Worm (Caenorhabditis elegans) whole organism, mixed stage, embryonic: ENCODE data around the gene dop-3.

Source experiments
- bed-3 ChIP-seq: fragments of 200-800 bp; sonication (Bioruptor generic); optimal IDR thresholded peaks from 3 replicates; lab custom pipeline; 2018; ENCODE audit warnings: mild to moderate bottlenecking, missing genetic modification characterization, moderate library complexity, missing compliant biosample characterization
- cnd-1 ChIP-seq: fragments of 200-800 bp; sonication (Bioruptor generic); optimal IDR thresholded peaks from 2 replicates; lab custom pipeline; 2018; ENCODE audit warnings: mild to moderate bottlenecking, missing genetic modification characterization, missing compliant biosample characterization
- drap-1 ChIP-seq: fragments of 200-800 bp; sonication (Bioruptor generic); optimal IDR thresholded peaks from 3 replicates; lab custom pipeline; 2018; ENCODE audit warnings: mild to moderate bottlenecking, missing genetic modification characterization, missing compliant biosample characterization
- elt-1 ChIP-seq: sonication (generic microtip); optimal IDR thresholded peaks from 2 replicates; lab custom pipeline; 2017; ENCODE audit warnings: missing genetic modification characterization, mild to moderate bottlenecking, missing compliant biosample characterization, antibody characterized with exemption, moderate library complexity, borderline replicate concordance; ENCODE audit not compliant: insufficient read depth
- elt-3 ChIP-seq: fragments of 150-350 bp; optimal IDR thresholded peaks from 2 replicates; lab custom pipeline; 2014; ENCODE audit warnings: missing biosample characterization, missing genetic modification characterization
- lin-13 ChIP-seq: fragments of 150-350 bp; optimal IDR thresholded peaks from 2 replicates; lab custom pipeline; 2014; ENCODE audit warnings: missing biosample characterization, missing genetic modification characterization
- lsy-2 ChIP-seq: fragments of 150-350 bp; optimal IDR thresholded peaks from 2 replicates; lab custom pipeline; 2014; ENCODE audit warnings: missing biosample characterization, missing genetic modification characterization
- mls-2 ChIP-seq: sonication (generic microtip); optimal IDR thresholded peaks from 2 replicates; lab custom pipeline; 2016; ENCODE audit warnings: mild to moderate bottlenecking, missing genetic modification characterization, moderate library complexity, missing compliant biosample characterization
- nhr-12 ChIP-seq: fragments of 150-350 bp; optimal IDR thresholded peaks from 2 replicates; lab custom pipeline; 2014; ENCODE audit warnings: missing biosample characterization, missing genetic modification characterization
- nhr-28 ChIP-seq: fragments of 150-350 bp; optimal IDR thresholded peaks from 2 replicates; lab custom pipeline; 2014; ENCODE audit warnings: missing biosample characterization, missing genetic modification characterization
- nhr-76 ChIP-seq: sonication (generic microtip); optimal IDR thresholded peaks from 2 replicates; lab custom pipeline; 2017; ENCODE audit warnings: missing biosample characterization, missing genetic modification characterization
- pha-4 ChIP-seq: fragments of 150-350 bp; optimal IDR thresholded peaks from 2 replicates; lab custom pipeline; 2018; ENCODE audit warnings: missing biosample characterization, missing genetic modification reagents, missing genetic modification characterization
- sem-2 ChIP-seq: fragments of 200-800 bp; sonication (Bioruptor generic); optimal IDR thresholded peaks from 2 replicates; lab custom pipeline; 2018; ENCODE audit warnings: mild to moderate bottlenecking, missing genetic modification characterization, missing compliant biosample characterization
- tbx-8 ChIP-seq: fragments of 200-800 bp; sonication (Bioruptor generic); optimal IDR thresholded peaks from 2 replicates; lab custom pipeline; 2018; ENCODE audit warnings: mild to moderate bottlenecking, missing genetic modification characterization, moderate library complexity, missing compliant biosample characterization

DNA sequence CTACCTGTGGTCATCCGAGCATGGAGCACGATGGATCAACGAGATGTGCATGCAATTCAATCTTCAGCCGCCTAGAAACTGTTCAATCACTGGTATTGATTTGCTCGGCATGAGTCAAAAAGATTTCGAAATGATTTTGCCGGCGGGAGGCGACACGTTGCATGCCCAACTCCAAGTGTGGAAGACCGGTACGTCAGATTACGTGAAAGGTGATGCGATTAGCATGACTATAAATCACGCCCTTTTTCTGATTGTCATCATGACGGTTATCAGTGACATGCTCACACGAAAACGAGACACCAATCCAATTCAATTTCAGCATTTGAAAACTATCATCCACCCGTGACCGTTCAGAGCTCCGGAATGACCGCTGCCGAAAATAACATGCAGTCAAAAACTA lies 48.9 kb downstream of the dop-3 start:
- TF ChIP-seq lin-13 (tag; lab: Kevin White, UChicago) (no peak), elt-3 (no peak), lsy-2 (no peak), elt-1 (tag; lab: Kevin White, UChicago) (no peak), nhr-28 (tag; lab: Kevin White, UChicago) (no peak), tbx-8 (GFP tag; lab: Kevin White, UChicago) (no peak), nhr-76 (tag; lab: Kevin White, UChicago) (no peak), pha-4 (no peak), cnd-1 (tag; lab: Kevin White, UChicago) (no peak), mls-2 (tag; lab: Kevin White, UChicago) (no peak), bed-3 (GFP tag; lab: Kevin White, UChicago) (no peak), drap-1 (GFP tag; lab: Kevin White, UChicago) (no peak), sem-2 (GFP tag; lab: Kevin White, UChicago) (no peak), nhr-12 (no peak)
